Fruit fly (Drosophila melanogaster) whole organism, pupa: ENCODE results near the gene rictor.

Source experiments
- CG10348 ChIP-seq: fragments of 200-800 bp; sonication (Bioruptor generic); IDR thresholded peaks from 2 replicates; pipeline ENCODE4 v1.3.6; 2022; ENCODE audit warnings: missing biosample characterization, missing genetic modification characterization
- CG12605 ChIP-seq: fragments of 200-800 bp; sonication (Bioruptor generic); IDR thresholded peaks from 2 replicates; pipeline ENCODE4 v1.3.6; 2022; ENCODE audit warnings: missing biosample characterization, missing genetic modification characterization
- CG13204 ChIP-seq: fragments of 200-800 bp; sonication (Bioruptor generic); optimal IDR thresholded peaks from 2 replicates; lab custom pipeline; 2018; ENCODE audit warnings: missing biosample characterization, mild to moderate bottlenecking, missing genetic modification characterization, moderate library complexity
- CG14655 ChIP-seq: fragments of 200-800 bp; sonication (Bioruptor generic); optimal IDR thresholded peaks from 3 replicates; lab custom pipeline; 2017; ENCODE audit warnings: mild to moderate bottlenecking, missing biosample characterization, missing genetic modification reagents, missing genetic modification characterization
- CG15710 ChIP-seq: fragments of 200-800 bp; sonication (Bioruptor generic); optimal IDR thresholded peaks from 2 replicates; lab custom pipeline; 2018; ENCODE audit warnings: missing biosample characterization, mild to moderate bottlenecking, missing genetic modification characterization, moderate library complexity
- CG17806 ChIP-seq: fragments of 200-800 bp; sonication (Bioruptor generic); optimal IDR thresholded peaks from 2 replicates; lab custom pipeline; 2018; ENCODE audit warnings: missing biosample characterization, mild to moderate bottlenecking, missing genetic modification characterization, moderate library complexity
- CG32121 ChIP-seq: fragments of 200-800 bp; sonication (Bioruptor generic); IDR thresholded peaks from 2 replicates; pipeline ENCODE4 v1.3.6; 2022; ENCODE audit warnings: missing biosample characterization, missing genetic modification characterization
- CG34367 ChIP-seq: fragments of 200-800 bp; sonication (Bioruptor generic); optimal IDR thresholded peaks from 2 replicates; lab custom pipeline; 2018; ENCODE audit warnings: missing biosample characterization, mild to moderate bottlenecking, missing genetic modification characterization
- CG4496 ChIP-seq: fragments of 200-800 bp; sonication (Bioruptor generic); IDR thresholded peaks from 3 replicates; pipeline ENCODE4 v1.3.6; 2022; ENCODE audit warnings: missing biosample characterization, missing genetic modification characterization
- CG8159 ChIP-seq: fragments of 200-800 bp; sonication (Bioruptor generic); optimal IDR thresholded peaks from 3 replicates; lab custom pipeline; 2018; ENCODE audit warnings: missing biosample characterization, mild to moderate bottlenecking, missing genetic modification characterization, moderate library complexity
- CG8301 ChIP-seq: fragments of 200-800 bp; sonication (Bioruptor generic); optimal IDR thresholded peaks from 2 replicates; lab custom pipeline; 2018; ENCODE audit warnings: missing biosample characterization, mild to moderate bottlenecking, missing genetic modification characterization
- CG9948 ChIP-seq: fragments of 200-800 bp; sonication (Bioruptor generic); optimal IDR thresholded peaks from 2 replicates; lab custom pipeline; 2018; ENCODE audit warnings: missing biosample characterization, mild to moderate bottlenecking, missing genetic modification characterization, moderate library complexity
- D1 ChIP-seq: fragments of 200-800 bp; sonication (Bioruptor generic); optimal IDR thresholded peaks from 2 replicates; lab custom pipeline; 2018; ENCODE audit warnings: missing biosample characterization, mild to moderate bottlenecking, missing genetic modification characterization, moderate library complexity
- EcR ChIP-seq: fragments of 200-800 bp; sonication (Bioruptor generic); optimal IDR thresholded peaks from 3 replicates; lab custom pipeline; 2019; ENCODE audit warnings: missing biosample characterization, missing genetic modification characterization, mild to moderate bottlenecking, moderate library complexity, missing genetic modification reagents
- Ets98B ChIP-seq: fragments of 200-800 bp; sonication (Bioruptor generic); IDR thresholded peaks from 2 replicates; pipeline ENCODE4 v1.3.6; 2022; ENCODE audit warnings: missing biosample characterization, missing genetic modification characterization
- Pif1A ChIP-seq: fragments of 200-800 bp; sonication (Bioruptor generic); optimal IDR thresholded peaks from 3 replicates; lab custom pipeline; 2016; ENCODE audit warnings: missing biosample characterization, missing genetic modification characterization
- Pif1B ChIP-seq: fragments of 200-800 bp; sonication (Bioruptor generic); optimal IDR thresholded peaks from 3 replicates; lab custom pipeline; 2016; ENCODE audit warnings: missing biosample characterization, missing genetic modification characterization
- fd96Ca ChIP-seq: fragments of 200-800 bp; sonication (Bioruptor generic); IDR thresholded peaks from 3 replicates; pipeline ENCODE4 v1.3.6; 2022; ENCODE audit warnings: missing biosample characterization, missing genetic modification characterization
- gl ChIP-seq: fragments of 200-800 bp; sonication (Bioruptor generic); optimal IDR thresholded peaks from 2 replicates; lab custom pipeline; 2018; ENCODE audit warnings: missing biosample characterization, mild to moderate bottlenecking, missing genetic modification characterization
- rn ChIP-seq: fragments of 200-800 bp; sonication (Bioruptor generic); IDR thresholded peaks from 2 replicates; pipeline ENCODE4 v1.3.6; 2022; ENCODE audit warnings: missing biosample characterization, missing genetic modification characterization

Gene rictor

dm6 chrX:19280685-19281084 lies 19.6 kb upstream of the rictor start:
- TF ChIP-seq CG17806 (no peak), CG15710 (tag; lab: Kevin White, UChicago) (no peak), rn (GFP tag; lab: Robert Waterston, UW) (no peak), CG4496 (GFP tag; lab: Robert Waterston, UW) (no peak), CG32121 (GFP tag; lab: Robert Waterston, UW) (no peak), fd96Ca (GFP tag; lab: Robert Waterston, UW) (no peak)

- TF ChIP-seq CG32121 (GFP tag; lab: Robert Waterston, UW) (no peak), CG17806 (no peak), CG14655 (GFP tag; lab: Kevin White, UChicago) (no peak), gl (tag; lab: Kevin White, UChicago) (no peak)
Observed at dm6 chrX:19280249-19280648, 19.2 kb upstream of the rictor start, which contains the start of gene CG8028. CG8028 (minus strand) TSS chrX:19280349.

dm6 chrX:19278395-19278794 lies 17.4 kb upstream of the rictor start:
- TF ChIP-seq EcR (GFP tag; lab: Kevin White, UChicago) (no peak), CG8301 (tag; lab: Kevin White, UChicago) (no peak), CG8159 (tag; lab: Kevin White, UChicago) (no peak), CG12605 (no peak)
- TF ChIP-seq, all 21 proteins: peak for 0

- no peak for TF ChIP-seq rn (GFP tag; lab: Robert Waterston, UW)
Observed at dm6 chrX:19276489-19277117, 15.6 kb upstream of the rictor start, which contains the start of the genes CG32537 and CG32536. CG32537 (minus strand) TSS chrX:19276539. CG32536 (minus strand) TSS chrX:19276898.

dm6 chrX:19268484-19269068 lies 7.5 kb upstream of the rictor start, which contains the start of gene CG8010:
CG8010 (minus strand) TSS chrX:19268896.
- TF ChIP-seq EcR (GFP tag; lab: Kevin White, UChicago) (no peak), D1 (tag; lab: Kevin White, UChicago) (no peak), CG4496 (GFP tag; lab: Robert Waterston, UW) (peak; percentile 64; the same call in 2 of the 3 replicates), rn (GFP tag; lab: Robert Waterston, UW) (no peak), CG15710 (tag; lab: Kevin White, UChicago) (no peak), Ets98B (GFP tag; lab: Robert Waterston, UW) (peak; percentile 32; the same call in 1 of the 2 replicates), CG17806 (no peak), fd96Ca (GFP tag; lab: Robert Waterston, UW) (no peak), CG13204 (GFP tag; lab: Kevin White, UChicago) (no peak), CG8159 (tag; lab: Kevin White, UChicago) (no peak)

dm6 chrX:19265802-19266479 lies 4.9 kb upstream of the rictor start:
- TF ChIP-seq CG13204 (GFP tag; lab: Kevin White, UChicago) (peak; percentile 50), Pif1B (GFP tag; lab: Kevin White, UChicago) (no peak), EcR (GFP tag; lab: Kevin White, UChicago) (peak; percentile 61)
- TF ChIP-seq, all 21 proteins: peak for 2

- TF ChIP-seq Pif1A: no peak
- no peak for TF ChIP-seq CG34367
- no peak for TF ChIP-seq gl (tag; lab: Kevin White, UChicago)
- TF ChIP-seq Ets98B (GFP tag; lab: Robert Waterston, UW): no peak
- TF ChIP-seq CG13204 (GFP tag; lab: Kevin White, UChicago): no peak
- TF ChIP-seq CG8159 (tag; lab: Kevin White, UChicago): no peak
- TF ChIP-seq CG10348 (GFP tag; lab: Robert Waterston, UW): no peak
- no peak for TF ChIP-seq CG12605
- no peak for TF ChIP-seq CG8301 (tag; lab: Kevin White, UChicago)
- TF ChIP-seq CG32121 (GFP tag; lab: Robert Waterston, UW): no peak
- no peak for TF ChIP-seq CG15710 (tag; lab: Kevin White, UChicago)
- no peak for TF ChIP-seq CG9948 (tag; lab: Kevin White, UChicago)
- TF ChIP-seq CG14655 (GFP tag; lab: Kevin White, UChicago): no peak
Observed at dm6 chrX:19264396-19264795, 3.4 kb upstream of the rictor start.
